Fruit fly (Drosophila melanogaster): Measurements from ENCODE around the gene eff.
A peak's percentile ranks its signal among the peaks of the same experiment; 100 is the strongest.

Gene eff

dm6 chr3R:14740658-14741191 lies 394 bp downstream of the eff start (continued):
- TF ChIP-seq Antp (GFP tag; optimal IDR thresholded peaks at IDR 0.05) (peak; percentile 90), CG14860 (GFP tag; IDR thresholded peaks at IDR 0.05; ENCODE audit: partially characterized antibody) (no peak), CG5180 (GFP tag; optimal IDR thresholded peaks at IDR 0.05) (peak; percentile 11), sim (GFP tag; IDR thresholded peaks at IDR 0.05) (no peak), klu (GFP tag; IDR thresholded peaks at IDR 0.05) (peak; percentile 47; the same call in 1 of the 2 replicates), crp (GFP tag; optimal IDR thresholded peaks at IDR 0.05) (peak in 1 of 2 experiments; percentile 30), unc-4 (GFP tag; IDR thresholded peaks at IDR 0.05; ENCODE audit: partially characterized antibody) (no peak), CG2199 (GFP tag; IDR thresholded peaks at IDR 0.05) (peak; percentile 94), yki (optimal IDR thresholded peaks at IDR 0.05) (no peak), CG3407 (GFP tag; optimal IDR thresholded peaks at IDR 0.05) (no peak), Camta (GFP tag; optimal IDR thresholded peaks at IDR 0.05) (peak; percentile 24), CG16815 (GFP tag; optimal IDR thresholded peaks at IDR 0.05) (peak; percentile 54), tna (GFP tag; IDR thresholded peaks at IDR 0.05; ENCODE audit: partially characterized antibody) (peak; percentile 50), CG16863 (GFP tag; optimal IDR thresholded peaks at IDR 0.05) (peak; percentile 47), pita (GFP tag; optimal IDR thresholded peaks at IDR 0.05) (no peak), Dip2 (GFP tag; IDR thresholded peaks at IDR 0.05) (no peak), org-1 (GFP tag; optimal IDR thresholded peaks at IDR 0.05) (peak; percentile 29), CG11695 (GFP tag; IDR thresholded peaks at IDR 0.05) (no peak), zfh2 (GFP tag; optimal IDR thresholded peaks at IDR 0.05) (peak; percentile 80), Neu2 (GFP tag; optimal IDR thresholded peaks at IDR 0.05; ENCODE audit: borderline replicate concordance) (no peak), CG30431 (GFP tag; optimal IDR thresholded peaks at IDR 0.05) (no peak), Spps (tag; optimal IDR thresholded peaks at IDR 0.05) (no peak), CHES-1-like (GFP tag; optimal IDR thresholded peaks at IDR 0.05) (peak; percentile 77), Sox102F (GFP tag; optimal IDR thresholded peaks at IDR 0.05) (peak; percentile 15), CG2678 (tag; optimal IDR thresholded peaks at IDR 0.05) (peak; percentile 22), dan (GFP tag; IDR thresholded peaks at IDR 0.05) (no peak), cg (GFP tag; optimal IDR thresholded peaks at IDR 0.05) (peak; percentile 64), sr (GFP tag; IDR thresholded peaks at IDR 0.05) (peak; percentile 36; the same call in 1 of the 3 replicates), Sry-δ (GFP tag; optimal IDR thresholded peaks at IDR 0.05) (peak; percentile 52), gem (tag; optimal IDR thresholded peaks at IDR 0.05) (peak; percentile 28), oc (tag; optimal IDR thresholded peaks at IDR 0.05) (peak; percentile 15), Vsx1 (GFP tag; optimal IDR thresholded peaks at IDR 0.05) (peak; percentile 27), CG30020 (tag; optimal IDR thresholded peaks at IDR 0.05) (no peak), dpn (GFP tag; optimal IDR thresholded peaks at IDR 0.05) (peak; percentile 65 to 74), Med (GFP tag) (peak; percentile 97), sc (optimal IDR thresholded peaks at IDR 0.05) (no peak), sc (GFP tag; optimal IDR thresholded peaks at IDR 0.05) (peak; percentile 40), CG8388 (GFP tag; optimal IDR thresholded peaks at IDR 0.05) (no peak), nom (GFP tag; optimal IDR thresholded peaks at IDR 0.05) (peak; percentile 84), HLH4C (GFP tag; IDR thresholded peaks at IDR 0.05; ENCODE audit: partially characterized antibody) (peak; percentile 19), bsh (GFP tag; optimal IDR thresholded peaks at IDR 0.05) (peak in 1 of 2 experiments; percentile 42), ro (GFP tag; IDR thresholded peaks at IDR 0.05) (no peak), CG1603 (tag; optimal IDR thresholded peaks at IDR 0.05) (peak; percentile 71), CG32767 (GFP tag; IDR thresholded peaks at IDR 0.05) (no peak), chn (GFP tag; optimal IDR thresholded peaks at IDR 0.05) (peak; percentile 71), schlank (tag; optimal IDR thresholded peaks at IDR 0.05) (peak; percentile 4), CG12391 (tag; optimal IDR thresholded peaks at IDR 0.05) (no peak), CG10543 (GFP tag; optimal IDR thresholded peaks at IDR 0.05) (peak; percentile 92), sob (GFP tag; IDR thresholded peaks at IDR 0.05) (peak; percentile 84), Rfx (GFP tag; IDR thresholded peaks at IDR 0.05) (peak; percentile 86)

Measured in whole organism, embryonic.